Fruit fly (Drosophila melanogaster) whole organism, embryonic: ENCODE measurements around the gene Rrp47.

Experiments
- Asciz ChIP-seq: fragments of 200-800 bp; sonication (Bioruptor generic); optimal IDR thresholded peaks from 2 replicates; lab custom pipeline; 2017; ENCODE audit warnings: missing biosample characterization, mild to moderate bottlenecking, missing genetic modification characterization, missing genetic modification reagents
- C15 ChIP-seq: fragments of 200-800 bp; sonication (Bioruptor generic); IDR thresholded peaks from 3 replicates; pipeline ENCODE4 v1.3.6; 2022; ENCODE audit warnings: missing biosample characterization, missing genetic modification characterization
- CG11247 ChIP-seq: fragments of 200-800 bp; sonication (Bioruptor generic); IDR thresholded peaks from 2 replicates; pipeline ENCODE4 v1.3.6; 2022; ENCODE audit warnings: missing biosample characterization, missing genetic modification characterization
- CG13296 ChIP-seq: fragments of 200-800 bp; sonication (Bioruptor generic); optimal IDR thresholded peaks from 3 replicates; lab custom pipeline; 2018; ENCODE audit warnings: missing biosample characterization, mild to moderate bottlenecking, missing genetic modification characterization
- CG14667 ChIP-seq: fragments of 200-800 bp; sonication (Bioruptor generic); IDR thresholded peaks from 2 replicates; pipeline ENCODE4 v1.3.6; 2022; ENCODE audit warnings: missing biosample characterization, missing genetic modification characterization
- CG14965 ChIP-seq: fragments of 200-800 bp; sonication (Bioruptor generic); optimal IDR thresholded peaks from 2 replicates; lab custom pipeline; 2016; ENCODE audit warnings: missing biosample characterization, missing genetic modification characterization, borderline replicate concordance
- CG18764 ChIP-seq: fragments of 200-800 bp; sonication (Bioruptor generic); optimal IDR thresholded peaks from 3 replicates; lab custom pipeline; 2016; ENCODE audit warnings: missing biosample characterization, missing genetic modification characterization
- CG2202 ChIP-seq: fragments of 200-800 bp; sonication (Bioruptor generic); optimal IDR thresholded peaks from 2 replicates; lab custom pipeline; 2018; ENCODE audit warnings: missing biosample characterization, mild to moderate bottlenecking, missing genetic modification characterization
- CG30431 ChIP-seq: fragments of 200-800 bp; sonication (Bioruptor generic); optimal IDR thresholded peaks from 2 replicates; lab custom pipeline; 2017; ENCODE audit warnings: missing biosample characterization, missing genetic modification characterization
- CG31388 ChIP-seq: fragments of 200-800 bp; sonication (Bioruptor generic); optimal IDR thresholded peaks from 2 replicates; lab custom pipeline; 2016; ENCODE audit warnings: missing biosample characterization, missing genetic modification characterization
- CG34422 ChIP-seq: fragments of 200-800 bp; sonication (Bioruptor generic); IDR thresholded peaks from 3 replicates; pipeline ENCODE4 v1.3.6; 2022; ENCODE audit warnings: missing biosample characterization, missing genetic modification characterization
- CG3838 ChIP-seq: fragments of 200-800 bp; sonication (Bioruptor generic); optimal IDR thresholded peaks from 3 replicates; lab custom pipeline; 2016; ENCODE audit warnings: missing biosample characterization, missing genetic modification characterization
- CG42726 ChIP-seq: fragments of 200-800 bp; sonication (Bioruptor generic); IDR thresholded peaks from 2 replicates; pipeline ENCODE4 v1.3.6; 2022; ENCODE audit warnings: missing biosample characterization, missing genetic modification characterization; ENCODE audit not compliant: partially characterized antibody
- CG5953 ChIP-seq: fragments of 200-800 bp; sonication (Bioruptor generic); IDR thresholded peaks from 2 replicates; pipeline ENCODE4 v1.3.6; 2022; ENCODE audit warnings: missing biosample characterization, missing genetic modification characterization
- CG6683 ChIP-seq: fragments of 200-800 bp; sonication (Bioruptor generic); optimal IDR thresholded peaks from 2 replicates; lab custom pipeline; 2017; ENCODE audit warnings: missing biosample characterization, mild to moderate bottlenecking, missing genetic modification characterization, missing genetic modification reagents
- CG7372 ChIP-seq: fragments of 200-800 bp; sonication (Bioruptor generic); IDR thresholded peaks from 2 replicates; pipeline ENCODE4 v1.3.6; 2022; ENCODE audit warnings: missing biosample characterization, missing genetic modification characterization
- CG7928 ChIP-seq: fragments of 200-800 bp; sonication (Bioruptor generic); optimal IDR thresholded peaks from 2 replicates; lab custom pipeline; 2017; ENCODE audit warnings: missing biosample characterization, mild to moderate bottlenecking, missing genetic modification characterization
- CG8944 ChIP-seq: fragments of 200-800 bp; sonication (Bioruptor generic); optimal IDR thresholded peaks from 3 replicates; lab custom pipeline; 2016; ENCODE audit warnings: missing biosample characterization, missing genetic modification characterization
- Dad ChIP-seq: fragments of 200-800 bp; sonication (Bioruptor generic); optimal IDR thresholded peaks from 3 replicates; lab custom pipeline; 2016; ENCODE audit warnings: missing biosample characterization, missing genetic modification characterization
- Gug ChIP-seq: fragments of 200-800 bp; sonication (Bioruptor generic); IDR thresholded peaks from 4 replicates; pipeline ENCODE4 v1.3.6; 2022; ENCODE audit warnings: missing biosample characterization, missing genetic modification characterization
- HLH3B ChIP-seq: fragments of 200-800 bp; sonication (Bioruptor generic); IDR thresholded peaks from 2 replicates; pipeline ENCODE4 v1.3.6; 2022; ENCODE audit warnings: missing biosample characterization, missing genetic modification characterization
- Hey ChIP-seq: fragments of 200-800 bp; sonication (Bioruptor generic); optimal IDR thresholded peaks from 3 replicates; lab custom pipeline; 2018; ENCODE audit warnings: missing biosample characterization, mild to moderate bottlenecking, missing genetic modification characterization
- Hmr ChIP-seq: fragments of 200-800 bp; sonication (Bioruptor generic); optimal IDR thresholded peaks from 3 replicates; lab custom pipeline; 2017; ENCODE audit warnings: mild to moderate bottlenecking, missing biosample characterization, missing genetic modification reagents, missing genetic modification characterization
- NC2α ChIP-seq: fragments of 200-800 bp; sonication (Bioruptor generic); optimal IDR thresholded peaks from 2 replicates; lab custom pipeline; 2016; ENCODE audit warnings: missing biosample characterization, missing genetic modification characterization
- Nf-YA ChIP-seq: fragments of 200-800 bp; sonication (Bioruptor generic); IDR thresholded peaks from 2 replicates; pipeline ENCODE4 v1.3.6; 2022; ENCODE audit warnings: missing biosample characterization, missing genetic modification characterization
- Sin3A ChIP-seq: fragments of >200 bp; optimal IDR thresholded peaks from 2 replicates; lab custom pipeline; 2018
- Stat92E ChIP-seq, 3 experiments: fragments of >200 bp in 2 of 3; fragments of 200-800 bp in 1 of 3; sonication (Bioruptor generic) in 1 of 3; optimal IDR thresholded peaks; 2 replicates each; lab custom pipeline; 2017 to 2019; ENCODE audit warnings: missing biosample characterization in 3 of 3, missing genetic modification characterization in 3 of 3, mild to moderate bottlenecking in 1 of 3, moderate library complexity in 1 of 3
- Tbp ChIP-seq: fragments of >200 bp; optimal IDR thresholded peaks from 2 replicates; lab custom pipeline; 2018; ENCODE audit warnings: missing biosample characterization, missing genetic modification characterization
- Xrp1 ChIP-seq: fragments of 200-800 bp; sonication (Bioruptor generic); IDR thresholded peaks from 2 replicates; pipeline ENCODE4 v1.3.6; 2022; ENCODE audit warnings: missing biosample characterization, missing genetic modification characterization
- ase ChIP-seq: fragments of 200-800 bp; sonication (Bioruptor generic); IDR thresholded peaks from 3 replicates; pipeline ENCODE4 v1.3.6; 2022; ENCODE audit warnings: missing biosample characterization, missing genetic modification characterization
- ash1 ChIP-seq: fragments of 200-800 bp; sonication (Bioruptor generic); optimal IDR thresholded peaks from 2 replicates; lab custom pipeline; 2018; ENCODE audit warnings: missing biosample characterization, mild to moderate bottlenecking, missing genetic modification characterization
- bowl ChIP-seq: fragments of 200-800 bp; sonication (Bioruptor generic); IDR thresholded peaks from 2 replicates; pipeline ENCODE4 v1.3.6; 2022; ENCODE audit warnings: missing biosample characterization, missing genetic modification characterization
- chinmo ChIP-seq: fragments of 200-800 bp; sonication (Bioruptor generic); IDR thresholded peaks from 4 replicates; pipeline ENCODE4 v1.3.6; 2022; ENCODE audit warnings: missing biosample characterization, missing genetic modification characterization; ENCODE audit not compliant: partially characterized antibody
- crc ChIP-seq: fragments of 200-800 bp; sonication (Bioruptor generic); optimal IDR thresholded peaks from 2 replicates; lab custom pipeline; 2016; ENCODE audit warnings: missing biosample characterization, missing genetic modification characterization
- ewg ChIP-seq: fragments of 200-800 bp; sonication (Bioruptor generic); optimal IDR thresholded peaks from 3 replicates; lab custom pipeline; 2017; ENCODE audit warnings: mild to moderate bottlenecking, missing biosample characterization, missing genetic modification reagents, missing genetic modification characterization
- eyg ChIP-seq: fragments of 200-800 bp; sonication (Bioruptor generic); optimal IDR thresholded peaks from 3 replicates; lab custom pipeline; 2016; ENCODE audit warnings: missing biosample characterization, missing genetic modification characterization
- fd96Cb ChIP-seq: fragments of 200-800 bp; sonication (Bioruptor generic); optimal IDR thresholded peaks from 2 replicates; lab custom pipeline; 2018; ENCODE audit warnings: missing biosample characterization, mild to moderate bottlenecking, missing genetic modification characterization, moderate library complexity
- ftz-f1 ChIP-seq: fragments of 200-800 bp; sonication (Bioruptor generic); optimal IDR thresholded peaks from 2 replicates; lab custom pipeline; 2016; ENCODE audit warnings: missing biosample characterization, missing genetic modification characterization
- fu2 ChIP-seq: fragments of 200-800 bp; sonication (Bioruptor generic); optimal IDR thresholded peaks from 2 replicates; lab custom pipeline; 2016; ENCODE audit warnings: missing biosample characterization, missing genetic modification characterization
- gem ChIP-seq: fragments of 200-800 bp; sonication (Bioruptor generic); optimal IDR thresholded peaks from 2 replicates; lab custom pipeline; 2019; ENCODE audit warnings: missing biosample characterization, mild to moderate bottlenecking, missing genetic modification characterization, moderate library complexity
- ham ChIP-seq: fragments of 200-800 bp; sonication (Bioruptor generic); IDR thresholded peaks from 2 replicates; pipeline ENCODE4 v1.3.6; 2022; ENCODE audit warnings: missing biosample characterization, missing genetic modification characterization
- ind ChIP-seq: fragments of 200-800 bp; sonication (Bioruptor generic); optimal IDR thresholded peaks from 3 replicates; lab custom pipeline; 2016; ENCODE audit warnings: missing biosample characterization, missing genetic modification characterization
- mirr ChIP-seq: fragments of 200-800 bp; sonication (Bioruptor generic); optimal IDR thresholded peaks from 3 replicates; lab custom pipeline; 2018; ENCODE audit warnings: missing biosample characterization, mild to moderate bottlenecking, missing genetic modification characterization
- peb ChIP-seq: fragments of 200-800 bp; sonication (Bioruptor generic); IDR thresholded peaks from 2 replicates; pipeline ENCODE4 v1.3.6; 2022; ENCODE audit warnings: missing biosample characterization, missing genetic modification characterization
- salm ChIP-seq: fragments of 200-800 bp; sonication (Bioruptor generic); optimal IDR thresholded peaks from 2 replicates; lab custom pipeline; 2018; ENCODE audit warnings: missing biosample characterization, mild to moderate bottlenecking, missing genetic modification characterization
- schlank ChIP-seq: fragments of 200-800 bp; sonication (Bioruptor generic); optimal IDR thresholded peaks from 2 replicates; lab custom pipeline; 2018; ENCODE audit warnings: missing biosample characterization, mild to moderate bottlenecking, missing genetic modification characterization
- sd ChIP-seq: fragments of 200-800 bp; sonication (Bioruptor generic); optimal IDR thresholded peaks from 3 replicates; lab custom pipeline; 2018; ENCODE audit warnings: missing biosample characterization, mild to moderate bottlenecking, missing genetic modification characterization, moderate library complexity
- tup ChIP-seq: fragments of 200-800 bp; sonication (Bioruptor generic); optimal IDR thresholded peaks from 2 replicates; lab custom pipeline; 2016; ENCODE audit warnings: missing biosample characterization, mild to moderate bottlenecking, missing genetic modification characterization, moderate library complexity
- unc-4 ChIP-seq: fragments of 200-800 bp; sonication (Bioruptor generic); IDR thresholded peaks from 2 replicates; pipeline ENCODE4 v1.3.6; 2022; ENCODE audit warnings: missing biosample characterization, missing genetic modification characterization; ENCODE audit not compliant: partially characterized antibody
- vnd ChIP-seq: fragments of 200-800 bp; sonication (Bioruptor generic); IDR thresholded peaks from 3 replicates; pipeline ENCODE4 v1.3.6; 2022; ENCODE audit warnings: missing biosample characterization, missing genetic modification characterization; ENCODE audit not compliant: partially characterized antibody
- wek ChIP-seq: fragments of 200-800 bp; sonication (Bioruptor generic); optimal IDR thresholded peaks from 3 replicates; lab custom pipeline; 2018; ENCODE audit warnings: missing biosample characterization, mild to moderate bottlenecking, missing genetic modification characterization, moderate library complexity
- zf30C ChIP-seq: fragments of 200-800 bp; sonication (Bioruptor generic); optimal IDR thresholded peaks from 3 replicates; lab custom pipeline; 2018; ENCODE audit warnings: missing biosample characterization, mild to moderate bottlenecking, missing genetic modification characterization

The Rrp47 gene

DNA sequence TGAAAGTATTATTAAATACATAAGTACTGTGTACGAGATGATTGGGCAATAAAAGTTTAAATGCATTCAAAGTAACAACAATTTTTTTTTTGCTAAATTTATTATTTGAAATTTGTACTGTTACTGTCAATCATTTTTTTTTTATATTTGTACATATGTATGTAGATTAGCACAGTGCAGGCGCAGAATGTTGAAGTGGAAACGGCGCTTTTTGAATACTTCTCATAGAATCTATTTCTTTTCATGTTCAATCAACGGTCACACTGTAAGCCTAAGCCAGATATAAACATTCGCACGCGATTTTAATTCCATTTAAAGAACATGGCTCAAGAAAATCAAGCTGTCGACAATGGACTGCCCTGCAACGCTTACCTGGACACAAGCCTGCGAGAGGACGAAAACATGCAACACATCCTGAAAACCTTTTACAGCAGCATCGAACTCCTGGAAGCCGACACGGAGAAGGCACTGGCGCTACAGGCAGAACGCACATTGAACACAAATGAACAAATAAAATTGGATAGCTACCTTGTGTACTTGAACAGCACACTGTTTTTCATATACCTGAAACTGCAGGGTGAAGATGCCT is at the start of gene Rrp47 (continued):
- no peak for TF ChIP-seq ind (GFP tag; lab: Kevin White, UChicago)
- no peak for TF ChIP-seq salm (tag; lab: Kevin White, UChicago)
- TF ChIP-seq Tbp = no peak
- TF ChIP-seq CG3838 (GFP tag; lab: Kevin White, UChicago) = no peak
- TF ChIP-seq Stat92E (GFP tag; optimal IDR thresholded peaks at IDR 0.05; lab: Kevin White, UChicago) = no peak
- no peak for TF ChIP-seq crc
- no peak for TF ChIP-seq chinmo (GFP tag; lab: Robert Waterston, UW)
- TF ChIP-seq HLH3B (GFP tag; lab: Robert Waterston, UW) = no peak
- TF ChIP-seq ham (GFP tag; lab: Robert Waterston, UW) = no peak
- TF ChIP-seq CG8944 = no peak
- TF ChIP-seq Hmr = no peak
- TF ChIP-seq Nf-YA (GFP tag; lab: Robert Waterston, UW) = no peak
- TF ChIP-seq CG31388 (GFP tag; lab: Kevin White, UChicago) = no peak
- TF ChIP-seq CG42726 (GFP tag; lab: Robert Waterston, UW) = no peak
- no peak for TF ChIP-seq zf30C
- TF ChIP-seq Asciz (GFP tag; lab: Kevin White, UChicago) = no peak
- no peak for TF ChIP-seq CG5953 (GFP tag; lab: Robert Waterston, UW)
- TF ChIP-seq unc-4 (GFP tag; lab: Robert Waterston, UW) = no peak
- no peak for TF ChIP-seq CG11247
- no peak for TF ChIP-seq CG7928 (GFP tag; lab: Kevin White, UChicago)
- no peak for TF ChIP-seq CG2202
- TF ChIP-seq wek (GFP tag; lab: Kevin White, UChicago) = no peak
- TF ChIP-seq bowl (GFP tag; lab: Robert Waterston, UW) = no peak
- no peak for TF ChIP-seq CG34422
- no peak for TF ChIP-seq schlank (tag; lab: Kevin White, UChicago)
- TF ChIP-seq tup (GFP tag; lab: Kevin White, UChicago) = no peak
- TF ChIP-seq ash1 (GFP tag; lab: Kevin White, UChicago) = no peak
- TF ChIP-seq sd = no peak
- no peak for TF ChIP-seq Dad (GFP tag; lab: Kevin White, UChicago)
- TF ChIP-seq Gug = no peak
- no peak for TF ChIP-seq C15 (GFP tag; lab: Robert Waterston, UW)
- no peak for TF ChIP-seq gem (tag; lab: Kevin White, UChicago)
- TF ChIP-seq CG30431 = no peak
- no peak for TF ChIP-seq Hey (tag; lab: Kevin White, UChicago)
- TF ChIP-seq CG7372 (GFP tag; lab: Robert Waterston, UW) = no peak
- TF ChIP-seq Sin3A (lab: Kevin White, UChicago) = no peak
- no peak for TF ChIP-seq ase (GFP tag; lab: Robert Waterston, UW)
- TF ChIP-seq CG18764 (GFP tag; lab: Kevin White, UChicago) = no peak
- TF ChIP-seq mirr (GFP tag; lab: Kevin White, UChicago) = no peak
- no peak for TF ChIP-seq fd96Cb (tag; lab: Kevin White, UChicago)
- TF ChIP-seq eyg (GFP tag; lab: Kevin White, UChicago) = no peak
- TF ChIP-seq fu2 (GFP tag; lab: Kevin White, UChicago) = no peak
- no peak for TF ChIP-seq ftz-f1 (GFP tag; lab: Kevin White, UChicago)
- no peak for TF ChIP-seq CG14667
- TF ChIP-seq CG14965 (GFP tag; lab: Kevin White, UChicago) = no peak
- TF ChIP-seq vnd (GFP tag; lab: Robert Waterston, UW) = no peak
- no peak for TF ChIP-seq CG6683 (GFP tag; lab: Kevin White, UChicago)
- TF ChIP-seq ewg (GFP tag; lab: Kevin White, UChicago) = peak; percentile 1
- TF ChIP-seq CG13296 (GFP tag; lab: Kevin White, UChicago) = no peak
- TF ChIP-seq NC2α = no peak
- no peak for TF ChIP-seq Xrp1 (GFP tag; lab: Robert Waterston, UW)
- TF ChIP-seq peb = no peak
